Fruit fly (Drosophila melanogaster) Kc167 (cell line): Measurements from ENCODE around the gene hfp.
A peak's percentile ranks its signal among the peaks of the same experiment; 100 is the strongest.

Experiments
- Myc ChIP-seq: fragments of >200 bp; optimal IDR thresholded peaks from 2 replicates; lab custom pipeline; 2017; ENCODE audit warnings: missing external identifiers
- h ChIP-seq: fragments of >200 bp; optimal IDR thresholded peaks from 3 replicates; lab custom pipeline; 2018; ENCODE audit warnings: missing external identifiers
- insv ChIP-seq: fragments of >200 bp; optimal IDR thresholded peaks from 3 replicates; lab custom pipeline; 2018; ENCODE audit warnings: missing external identifiers
- psq ChIP-seq: fragments of >200 bp; optimal IDR thresholded peaks from 2 replicates; lab custom pipeline; 2017; ENCODE audit warnings: missing external identifiers
- ttk ChIP-seq: sonication (Bioruptor generic); optimal IDR thresholded peaks from 2 replicates; lab custom pipeline; 2017; ENCODE audit warnings: missing external identifiers

DNA sequence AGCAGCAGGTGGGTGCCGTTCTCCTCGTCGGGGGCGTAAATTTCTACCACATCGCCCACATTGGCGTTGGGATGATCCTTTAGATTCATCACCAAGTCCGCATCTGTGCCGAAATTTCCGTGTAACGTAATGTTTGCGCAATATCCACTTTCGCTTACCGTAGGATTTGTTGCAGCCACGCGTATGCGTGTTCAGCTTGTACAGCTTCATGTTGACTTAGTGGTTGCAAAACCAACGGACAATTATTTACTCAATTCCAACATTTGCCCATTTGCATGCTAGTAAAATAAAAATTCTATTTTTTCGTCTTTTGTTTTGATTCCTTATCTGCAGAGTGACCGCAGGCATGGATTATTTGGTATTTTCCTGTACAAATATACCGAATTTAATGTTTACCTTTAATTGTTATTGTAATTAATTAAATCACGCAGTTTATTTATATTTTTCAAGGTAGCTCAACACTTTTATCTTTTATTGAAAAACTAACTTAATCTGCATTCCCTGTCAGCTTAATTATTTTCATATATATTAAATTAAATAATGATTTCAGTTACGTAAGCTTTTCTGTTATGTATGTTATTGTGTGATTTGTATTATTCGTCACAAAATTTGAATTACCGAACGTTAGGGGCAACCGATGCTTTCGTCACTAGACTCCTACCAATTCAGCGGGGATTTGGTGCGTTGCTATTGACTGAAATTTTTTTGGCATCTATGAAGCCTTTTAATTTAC lies 31.5 kb upstream of the hfp start, which contains the start of gene Iml1:
- peak; percentile 76 for TF ChIP-seq psq (lab: Kevin White, UChicago)
- TF ChIP-seq Myc, result no peak
- TF ChIP-seq ttk (lab: Kevin White, UChicago), result no peak
- no peak for TF ChIP-seq insv (lab: Kevin White, UChicago)
- TF ChIP-seq h (lab: Kevin White, UChicago), result no peak
